Worm (Caenorhabditis elegans) whole organism, L2 larva: ENCODE data around the gene F26D2.16.

ENCODE experiments used
- ceh-82 ChIP-seq: fragments of 150-350 bp; optimal IDR thresholded peaks from 2 replicates; lab custom pipeline; 2014; ENCODE audit warnings: missing biosample characterization, missing genetic modification characterization
- nhr-77 ChIP-seq: fragments of 150-350 bp; optimal IDR thresholded peaks from 2 replicates; lab custom pipeline; 2014; ENCODE audit warnings: missing biosample characterization, missing genetic modification characterization
- ztf-1 ChIP-seq: fragments of 200-800 bp; sonication (Bioruptor generic); conservative IDR thresholded peaks from 2 replicates; pipeline ENCODE4 v1.3.6; 2022; ENCODE audit warnings: missing genetic modification characterization, missing compliant biosample characterization

DNA sequence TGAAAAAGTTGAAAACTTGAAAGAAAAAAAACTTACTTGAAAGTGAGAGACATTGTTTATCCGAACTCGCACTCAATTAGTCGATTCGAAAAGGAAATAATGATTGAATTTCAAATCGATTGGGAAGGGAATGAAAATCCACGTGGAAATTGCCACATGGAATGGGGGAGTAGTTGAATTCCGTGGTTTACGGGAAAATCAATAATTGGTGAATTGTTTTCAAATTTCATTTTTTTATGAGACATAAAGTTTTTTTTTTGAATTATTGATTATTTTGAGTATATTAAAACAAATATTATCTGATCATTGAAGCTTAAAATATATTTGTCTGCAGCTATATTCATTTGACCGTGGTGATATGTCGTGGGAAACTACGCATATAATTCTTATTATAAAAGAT, 41.8 kb downstream of the F26D2.16 start, which contains the start of gene F13A7.1:
- TF ChIP-seq ztf-1 (GFP tag; lab: Robert Waterston, UW) (no peak), ceh-82 (no peak), nhr-77 (tag; lab: Kevin White, UChicago) (no peak)
